Worm (Caenorhabditis elegans) whole organism, late embryonic: ENCODE results near the gene scvp-1.

Experiments used
- ama-1 ChIP-seq: fragments of 150-350 bp; optimal IDR thresholded peaks from 2 replicates; lab custom pipeline; 2014
- ceh-31 ChIP-seq: sonication (generic microtip); optimal IDR thresholded peaks from 2 replicates; lab custom pipeline; 2016; ENCODE audit warnings: missing genetic modification characterization, missing compliant biosample characterization
- fkh-6 ChIP-seq: sonication (generic microtip); optimal IDR thresholded peaks from 2 replicates; lab custom pipeline; 2016; ENCODE audit warnings: missing genetic modification characterization, missing compliant biosample characterization
- hlh-30 ChIP-seq: sonication (generic microtip); optimal IDR thresholded peaks from 2 replicates; lab custom pipeline; 2017; ENCODE audit warnings: antibody characterized with exemption, missing genetic modification characterization, missing compliant biosample characterization; ENCODE audit not compliant: insufficient read depth
- odd-2 ChIP-seq: sonication (generic microtip); optimal IDR thresholded peaks from 2 replicates; lab custom pipeline; 2017; ENCODE audit warnings: antibody characterized with exemption, mild to moderate bottlenecking, missing genetic modification characterization, missing compliant biosample characterization

- no peak for TF ChIP-seq ceh-31 (tag; lab: Kevin White, UChicago)
- no peak for TF ChIP-seq odd-2 (tag; lab: Kevin White, UChicago)
- no peak for TF ChIP-seq fkh-6 (tag; lab: Kevin White, UChicago)
- TF ChIP-seq hlh-30, result no peak
- no peak for TF ChIP-seq ama-1 (lab: Kevin White, UChicago)
Observed at ce11 chrV:10925658-10926057, 5.4 kb downstream of the scvp-1 start.
